Worm (Caenorhabditis elegans) whole organism, young adult: Measurements from ENCODE around the gene irk-3.

Source experiments
- B0019.2 ChIP-seq: fragments of 200-800 bp; sonication (Bioruptor generic); conservative IDR thresholded peaks from 2 replicates; pipeline ENCODE4 v1.3.6; 2022; ENCODE audit warnings: missing genetic modification reagents, missing genetic modification characterization, missing compliant biosample characterization
- B0261.1 ChIP-seq: sonication (generic microtip); optimal IDR thresholded peaks from 2 replicates; lab custom pipeline; 2016; ENCODE audit warnings: mild to moderate bottlenecking, missing genetic modification characterization, moderate library complexity, missing compliant biosample characterization
- D2030.7 ChIP-seq: fragments of 200-800 bp; sonication (Bioruptor generic); IDR thresholded peaks from 2 replicates; pipeline ENCODE4 v1.3.6; 2022; ENCODE audit warnings: missing genetic modification reagents, missing genetic modification characterization, missing compliant biosample characterization
- F23B12.7 ChIP-seq: sonication (generic microtip); optimal IDR thresholded peaks from 2 replicates; lab custom pipeline; 2017; ENCODE audit warnings: missing genetic modification characterization, mild to moderate bottlenecking, missing compliant biosample characterization, antibody characterized with exemption, moderate library complexity; ENCODE audit not compliant: insufficient read depth
- F33H1.4 ChIP-seq: fragments of 200-800 bp; sonication (Bioruptor generic); IDR thresholded peaks from 2 replicates; pipeline ENCODE4 v1.3.6; 2022; ENCODE audit warnings: missing genetic modification reagents, missing genetic modification characterization, missing compliant biosample characterization
- F57A8.1 ChIP-seq: fragments of 200-800 bp; sonication (Bioruptor generic); optimal IDR thresholded peaks from 2 replicates; lab custom pipeline; 2018; ENCODE audit warnings: mild to moderate bottlenecking, missing genetic modification characterization, moderate library complexity, missing compliant biosample characterization
- K12H6.12 ChIP-seq: fragments of 200-800 bp; sonication (Bioruptor generic); optimal IDR thresholded peaks from 2 replicates; lab custom pipeline; 2018; ENCODE audit warnings: mild to moderate bottlenecking, missing genetic modification characterization, missing compliant biosample characterization
- Y53F4B.3 ChIP-seq: fragments of 200-800 bp; sonication (Bioruptor generic); IDR thresholded peaks from 2 replicates; pipeline ENCODE4 v1.3.6; 2022; ENCODE audit warnings: missing genetic modification reagents, missing genetic modification characterization, missing compliant biosample characterization
- Y56A3A.18 ChIP-seq: fragments of 200-800 bp; sonication (Bioruptor generic); IDR thresholded peaks from 2 replicates; pipeline ENCODE4 v1.3.6; 2022; ENCODE audit warnings: missing genetic modification reagents, missing genetic modification characterization, missing compliant biosample characterization
- aptf-2 ChIP-seq: fragments of 200-800 bp; sonication (Bioruptor generic); conservative IDR thresholded peaks from 2 replicates; pipeline ENCODE4 v1.3.6; 2022; ENCODE audit warnings: missing genetic modification reagents, missing genetic modification characterization, missing compliant biosample characterization
- attf-5 ChIP-seq: fragments of 200-800 bp; sonication (Bioruptor generic); optimal IDR thresholded peaks from 2 replicates; lab custom pipeline; 2018; ENCODE audit warnings: mild to moderate bottlenecking, missing genetic modification characterization, missing compliant biosample characterization
- attf-6 ChIP-seq: fragments of 200-800 bp; sonication (Bioruptor generic); IDR thresholded peaks from 2 replicates; pipeline ENCODE4 v1.3.6; 2022; ENCODE audit warnings: missing genetic modification reagents, missing genetic modification characterization, missing compliant biosample characterization
- cebp-2 ChIP-seq: fragments of 200-800 bp; sonication (Bioruptor generic); IDR thresholded peaks from 2 replicates; pipeline ENCODE4 v1.3.6; 2022; ENCODE audit warnings: missing genetic modification characterization, missing compliant biosample characterization
- ceh-58 ChIP-seq: fragments of 200-800 bp; sonication (Bioruptor generic); IDR thresholded peaks from 2 replicates; pipeline ENCODE4 v1.3.6; 2022; ENCODE audit warnings: missing genetic modification characterization, missing compliant biosample characterization
- ceh-91 ChIP-seq: fragments of 200-800 bp; sonication (Bioruptor generic); IDR thresholded peaks from 2 replicates; pipeline ENCODE4 v1.3.6; 2022; ENCODE audit warnings: missing genetic modification reagents, missing genetic modification characterization, missing compliant biosample characterization
- die-1 ChIP-seq: sonication (generic microtip); optimal IDR thresholded peaks from 2 replicates; lab custom pipeline; 2016; ENCODE audit warnings: missing genotype, mild to moderate bottlenecking, missing genetic modification characterization, missing compliant biosample characterization
- dpff-1 ChIP-seq: sonication (generic microtip); optimal IDR thresholded peaks from 2 replicates; lab custom pipeline; 2017; ENCODE audit warnings: mild to moderate bottlenecking, missing genetic modification characterization, missing compliant biosample characterization
- dpl-1 ChIP-seq: fragments of 150-350 bp; optimal IDR thresholded peaks from 2 replicates; lab custom pipeline; 2014; ENCODE audit warnings: missing biosample characterization, missing genetic modification reagents, missing genetic modification characterization
- egl-18 ChIP-seq: fragments of 200-800 bp; sonication (Bioruptor generic); IDR thresholded peaks from 2 replicates; pipeline ENCODE4 v1.3.6; 2022; ENCODE audit warnings: missing genetic modification reagents, missing genetic modification characterization, missing compliant biosample characterization
- egl-44 ChIP-seq: fragments of 200-800 bp; sonication (Bioruptor generic); IDR thresholded peaks from 2 replicates; pipeline ENCODE4 v1.3.6; 2022; ENCODE audit warnings: missing genetic modification reagents, missing genetic modification characterization, missing compliant biosample characterization
- ets-4 ChIP-seq: fragments of 200-800 bp; sonication (Bioruptor generic); optimal IDR thresholded peaks from 2 replicates; lab custom pipeline; 2018; ENCODE audit warnings: mild to moderate bottlenecking, missing genetic modification characterization, missing compliant biosample characterization
- fkh-3 ChIP-seq: sonication (generic microtip); optimal IDR thresholded peaks from 2 replicates; lab custom pipeline; 2016; ENCODE audit warnings: mild to moderate bottlenecking, missing genetic modification characterization, missing compliant biosample characterization
- him-1 ChIP-seq: sonication (generic microtip); optimal IDR thresholded peaks from 2 replicates; lab custom pipeline; 2016; ENCODE audit warnings: missing genotype, missing genetic modification reagents, missing genetic modification characterization, missing compliant biosample characterization
- hmg-1.2 ChIP-seq: fragments of 200-800 bp; sonication (Bioruptor generic); IDR thresholded peaks from 2 replicates; pipeline ENCODE4 v1.3.6; 2022; ENCODE audit warnings: missing genetic modification reagents, missing genetic modification characterization, missing compliant biosample characterization
- hmg-20 ChIP-seq: fragments of 200-800 bp; sonication (Bioruptor generic); IDR thresholded peaks from 2 replicates; pipeline ENCODE4 v1.3.6; 2022; ENCODE audit warnings: missing genetic modification reagents, missing genetic modification characterization, missing compliant biosample characterization
- let-607 ChIP-seq, 2 experiments: fragments of 200-800 bp in 1 of 2; sonication (Bioruptor generic) in 1 of 2; sonication (generic microtip) in 1 of 2; optimal IDR thresholded peaks; 2 replicates each; lab custom pipeline; 2016 to 2018; ENCODE audit warnings: mild to moderate bottlenecking in 2 of 2, missing compliant biosample characterization in 2 of 2, missing genetic modification characterization in 2 of 2, moderate library complexity in 2 of 2, missing genotype in 1 of 2
- lsy-27 ChIP-seq: sonication (generic microtip); optimal IDR thresholded peaks from 2 replicates; lab custom pipeline; 2017; ENCODE audit warnings: missing genetic modification characterization, mild to moderate bottlenecking, missing compliant biosample characterization, antibody characterized with exemption, missing genotype, borderline replicate concordance; ENCODE audit not compliant: insufficient read depth
- madf-3 ChIP-seq: fragments of 200-800 bp; sonication (Bioruptor generic); IDR thresholded peaks from 2 replicates; pipeline ENCODE4 v1.3.6; 2022; ENCODE audit warnings: missing genetic modification reagents, missing genetic modification characterization, missing compliant biosample characterization
- madf-6 ChIP-seq: fragments of 200-800 bp; sonication (Bioruptor generic); IDR thresholded peaks from 2 replicates; pipeline ENCODE4 v1.3.6; 2022; ENCODE audit warnings: missing genetic modification reagents, missing genetic modification characterization, missing compliant biosample characterization
- pbrm-1 ChIP-seq: fragments of 200-800 bp; sonication (Bioruptor generic); IDR thresholded peaks from 2 replicates; pipeline ENCODE4 v1.3.6; 2022; ENCODE audit warnings: missing genetic modification reagents, missing genetic modification characterization, missing compliant biosample characterization
- rec-8 ChIP-seq, 2 experiments: sonication (generic microtip); optimal IDR thresholded peaks; 2 replicates each; lab custom pipeline; 2016; ENCODE audit warnings: mild to moderate bottlenecking in 2 of 2, missing genetic modification characterization in 2 of 2, missing genetic modification reagents in 2 of 2, missing genotype in 2 of 2, missing biosample characterization in 1 of 2, missing compliant biosample characterization in 1 of 2, moderate library complexity in 1 of 2
- repo-1 ChIP-seq: sonication (generic microtip); optimal IDR thresholded peaks from 2 replicates; lab custom pipeline; 2017; ENCODE audit warnings: mild to moderate bottlenecking, missing genetic modification characterization, missing compliant biosample characterization
- rpc-1 ChIP-seq, 2 experiments: fragments of 150-350 bp in 1 of 2; sonication (generic microtip) in 1 of 2; optimal IDR thresholded peaks; 2 replicates each; lab custom pipeline; 2014 to 2018; ENCODE audit warnings: missing biosample characterization in 1 of 2, missing genetic modification characterization in 1 of 2, missing genetic modification reagents in 1 of 2, missing genotype in 1 of 2
- snpc-1.1 ChIP-seq: sonication (generic microtip); optimal IDR thresholded peaks from 2 replicates; lab custom pipeline; 2017; ENCODE audit warnings: missing genetic modification characterization, mild to moderate bottlenecking, missing compliant biosample characterization, antibody characterized with exemption, moderate library complexity, missing genotype, missing genetic modification reagents; ENCODE audit not compliant: insufficient read depth
- snpc-1.3 ChIP-seq: sonication (generic microtip); optimal IDR thresholded peaks from 2 replicates; lab custom pipeline; 2017; ENCODE audit warnings: missing genetic modification characterization, mild to moderate bottlenecking, missing compliant biosample characterization, antibody characterized with exemption, moderate library complexity, missing genotype, missing genetic modification reagents; ENCODE audit not compliant: insufficient read depth
- snpc-3.4 ChIP-seq: sonication (generic microtip); optimal IDR thresholded peaks from 2 replicates; lab custom pipeline; 2017; ENCODE audit warnings: missing genetic modification characterization, mild to moderate bottlenecking, missing compliant biosample characterization, antibody characterized with exemption, moderate library complexity, missing genotype, missing genetic modification reagents
- snpc-4 ChIP-seq, 5 experiments: fragments of 150-350 bp in 1 of 5; sonication (generic microtip) in 4 of 5; optimal IDR thresholded peaks; 2 replicates each; lab custom pipeline; 2014 to 2018; ENCODE audit warnings: missing genetic modification characterization in 5 of 5, missing biosample characterization in 3 of 5, antibody characterized with exemption in 2 of 5, mild to moderate bottlenecking in 2 of 5, missing compliant biosample characterization in 2 of 5, missing genotype in 2 of 5, moderate library complexity in 2 of 5, missing genetic modification reagents in 1 of 5
- tbp1 ChIP-seq: fragments of 200-800 bp; sonication (Bioruptor generic); optimal IDR thresholded peaks from 2 replicates; lab custom pipeline; 2018; ENCODE audit warnings: mild to moderate bottlenecking, missing genetic modification characterization, missing compliant biosample characterization
- unc-62 ChIP-seq: fragments of 150-350 bp; optimal IDR thresholded peaks from 2 replicates; lab custom pipeline; 2014; ENCODE audit warnings: missing biosample characterization, missing genetic modification reagents, missing genetic modification characterization
- ztf-18 ChIP-seq: sonication (generic microtip); optimal IDR thresholded peaks from 2 replicates; lab custom pipeline; 2016; ENCODE audit warnings: missing genotype, mild to moderate bottlenecking, missing genetic modification characterization, missing compliant biosample characterization
- ztf-28 ChIP-seq: fragments of 200-800 bp; sonication (Bioruptor generic); IDR thresholded peaks from 2 replicates; pipeline ENCODE4 v1.3.6; 2022; ENCODE audit warnings: missing genetic modification reagents, missing genetic modification characterization, missing compliant biosample characterization

irk-3 gene

ce11 chrX:14329348-14329747 lies 40.9 kb downstream of the irk-3 start:
- TF ChIP-seq F23B12.7 (tag; lab: Kevin White, UChicago) (no peak), D2030.7 (GFP tag; lab: Robert Waterston, UW) (no peak), let-607 (tag; optimal IDR thresholded peaks at IDR 0.05; lab: Kevin White, UChicago) (no peak), ceh-91 (GFP tag; lab: Robert Waterston, UW) (no peak), tbp1 (no peak), lsy-27 (tag; lab: Kevin White, UChicago) (no peak), egl-44 (no peak), rec-8 (tag; optimal IDR thresholded peaks at IDR 0.05; lab: Kevin White, UChicago) (no peak), repo-1 (tag; lab: Kevin White, UChicago) (no peak), K12H6.12 (tag; lab: Kevin White, UChicago) (no peak), dpff-1 (tag; lab: Kevin White, UChicago) (no peak)

DNA sequence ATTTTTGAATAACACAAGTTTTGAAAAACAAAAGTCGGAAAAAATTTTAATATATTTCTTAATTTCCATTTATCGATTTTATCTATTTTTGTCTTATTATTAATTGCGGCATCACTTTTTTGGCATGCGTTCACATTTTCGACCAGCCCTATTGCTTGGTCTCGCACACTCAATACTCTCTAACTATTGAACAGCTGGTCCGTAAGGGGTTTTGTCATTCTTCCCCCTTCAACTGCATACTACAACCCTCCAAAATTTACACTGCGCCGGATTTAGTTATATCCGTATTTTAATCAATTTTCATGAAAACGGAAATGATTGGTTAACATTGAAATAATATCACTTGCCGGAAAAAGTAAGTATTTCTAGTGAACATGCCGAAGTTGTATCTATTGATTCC lies 42.8 kb downstream of the irk-3 start, which contains the start of gene C11H1.7:
C11H1.7 (plus strand) TSS at position 12 of the 400 bp plus-strand sequence.
- TF ChIP-seq F33H1.4 (GFP tag; lab: Robert Waterston, UW) (no peak), B0019.2 (GFP tag; lab: Robert Waterston, UW) (no peak), egl-18 (GFP tag; lab: Robert Waterston, UW) (no peak), snpc-1.3 (tag; lab: Kevin White, UChicago) (no peak), rec-8 (tag; optimal IDR thresholded peaks at IDR 0.05; lab: Kevin White, UChicago) (no peak), ztf-28 (GFP tag; lab: Robert Waterston, UW) (no peak), ets-4 (no peak), cebp-2 (GFP tag; lab: Robert Waterston, UW) (no peak), dpl-1 (GFP tag; lab: Kevin White, UChicago) (no peak), madf-3 (GFP tag; lab: Robert Waterston, UW) (no peak), unc-62 (GFP tag; lab: Kevin White, UChicago) (no peak), F57A8.1 (no peak)

ce11 chrX:14326578-14326977 lies 43.6 kb downstream of the irk-3 start:
- TF ChIP-seq hmg-20 = no peak
- no peak for TF ChIP-seq Y56A3A.18 (GFP tag; lab: Robert Waterston, UW)
- TF ChIP-seq repo-1 (tag; lab: Kevin White, UChicago) = no peak
- TF ChIP-seq egl-18 (GFP tag; lab: Robert Waterston, UW) = no peak

DNA sequence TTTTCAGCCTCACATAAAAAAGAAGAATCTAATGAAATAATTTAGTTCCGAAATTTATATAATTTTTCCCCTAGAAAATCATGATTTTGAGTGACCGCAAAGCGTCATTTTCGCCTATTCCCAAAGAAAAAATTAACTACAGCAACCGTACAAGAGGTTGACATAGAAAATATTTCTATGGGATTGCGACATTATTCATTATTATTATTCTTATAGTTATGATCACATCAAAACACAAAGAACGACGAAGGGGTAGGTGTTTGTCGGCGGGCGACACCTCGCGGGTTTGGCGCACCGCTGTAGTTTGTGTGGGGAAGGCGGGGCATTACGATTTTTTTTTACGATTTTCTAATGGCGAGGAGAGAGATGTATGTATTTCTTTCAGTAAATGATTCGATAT lies 45.9 kb downstream of the irk-3 start:
- TF ChIP-seq ztf-18 (tag; lab: Kevin White, UChicago) = no peak
- TF ChIP-seq hmg-1.2 (GFP tag; lab: Robert Waterston, UW) = peak; percentile 77; the same call in 1 of the 2 replicates
- no peak for TF ChIP-seq attf-5 (GFP tag; lab: Kevin White, UChicago)
- peak; percentile 59; the same call in 1 of the 2 replicates for TF ChIP-seq D2030.7 (GFP tag; lab: Robert Waterston, UW)
- TF ChIP-seq madf-6 (GFP tag; lab: Robert Waterston, UW) = peak; percentile 62; the same call in 1 of the 2 replicates
- no peak for TF ChIP-seq rpc-1 (optimal IDR thresholded peaks at IDR 0.05; lab: Kevin White, UChicago)
- TF ChIP-seq rpc-1 (tag; optimal IDR thresholded peaks at IDR 0.05; lab: Kevin White, UChicago) = peak; percentile 14
- TF ChIP-seq B0261.1 = no peak
- peak; percentile 97 for TF ChIP-seq snpc-4 (GFP tag; optimal IDR thresholded peaks at IDR 0.05; lab: Kevin White, UChicago)
- peak; percentile 89 to 98 (median 96) for TF ChIP-seq snpc-4 (tag; optimal IDR thresholded peaks at IDR 0.05; lab: Kevin White, UChicago)
- peak; percentile 96 for TF ChIP-seq snpc-3.4 (tag; lab: Kevin White, UChicago)
- no peak for TF ChIP-seq die-1
- no peak for TF ChIP-seq fkh-3
- no peak for TF ChIP-seq Y53F4B.3
- TF ChIP-seq rec-8 (tag; optimal IDR thresholded peaks at IDR 0.05; lab: Kevin White, UChicago) = peak in 1 of 2 experiments; percentile 35
- TF ChIP-seq him-1 (tag; lab: Kevin White, UChicago) = peak; percentile 93
- peak; percentile 42 for TF ChIP-seq pbrm-1 (GFP tag; lab: Robert Waterston, UW)
- no peak for TF ChIP-seq F23B12.7 (tag; lab: Kevin White, UChicago)
- no peak for TF ChIP-seq ceh-58 (GFP tag; lab: Robert Waterston, UW)
- peak; percentile 97 for TF ChIP-seq snpc-1.1 (tag; lab: Kevin White, UChicago)
- peak; percentile 52; the same call in 1 of the 2 replicates for TF ChIP-seq aptf-2 (GFP tag; lab: Robert Waterston, UW)
- peak; percentile 75 for TF ChIP-seq attf-6 (GFP tag; lab: Robert Waterston, UW)
